Fruit fly (Drosophila melanogaster): ENCODE results near the gene Arts.

The Arts gene

dm6 chr3L:16584074-16584578 is 18.5 kb upstream of the Arts start, which contains the start of gene UQCR-C2 (continued):
- TF ChIP-seq org-1 (GFP tag; optimal IDR thresholded peaks at IDR 0.05) (no peak), Trl (optimal IDR thresholded peaks at IDR 0.05) (no peak), Trl (GFP tag; optimal IDR thresholded peaks at IDR 0.05) (no peak), CG2712 (tag; optimal IDR thresholded peaks at IDR 0.05) (peak; percentile 45), CG12391 (tag; optimal IDR thresholded peaks at IDR 0.05) (peak; percentile 35), CG12155 (GFP tag; optimal IDR thresholded peaks at IDR 0.05) (no peak), Antp (GFP tag; optimal IDR thresholded peaks at IDR 0.05) (no peak), CG6791 (GFP tag; IDR thresholded peaks at IDR 0.05; ENCODE audit: partially characterized antibody) (peak; percentile 19; the same call in 1 of the 3 replicates), NC2α (GFP tag; optimal IDR thresholded peaks at IDR 0.05) (no peak), tup (GFP tag; optimal IDR thresholded peaks at IDR 0.05) (no peak), CG33557 (GFP tag; optimal IDR thresholded peaks at IDR 0.05) (peak; percentile 29), Gug (GFP tag; IDR thresholded peaks at IDR 0.05) (no peak), CG17912 (GFP tag; optimal IDR thresholded peaks at IDR 0.05) (peak; percentile 55), nom (GFP tag; optimal IDR thresholded peaks at IDR 0.05) (peak; percentile 36), D (optimal IDR thresholded peaks at IDR 0.05) (no peak), D (GFP tag; optimal IDR thresholded peaks at IDR 0.05) (no peak), lilli (GFP tag; optimal IDR thresholded peaks at IDR 0.05) (peak; percentile 19), Jarid2 (GFP tag; optimal IDR thresholded peaks at IDR 0.05) (no peak), Abd-B (GFP tag; optimal IDR thresholded peaks at IDR 0.05) (peak; percentile 65), CG7745 (tag; optimal IDR thresholded peaks at IDR 0.05) (no peak), CG8924 (tag; optimal IDR thresholded peaks at IDR 0.05) (peak; percentile 36), CG2199 (GFP tag; IDR thresholded peaks at IDR 0.05) (no peak), Sry-δ (GFP tag; optimal IDR thresholded peaks at IDR 0.05) (peak; percentile 67), CG12744 (GFP tag; optimal IDR thresholded peaks at IDR 0.05) (no peak), CG33213 (GFP tag; optimal IDR thresholded peaks at IDR 0.05) (peak; percentile 71), sens (GFP tag) (peak; percentile 61), z (GFP tag; IDR thresholded peaks at IDR 0.05) (no peak), zfh2 (GFP tag; optimal IDR thresholded peaks at IDR 0.05) (no peak), gro (GFP tag; optimal IDR thresholded peaks at IDR 0.05) (peak; percentile 54), emc (GFP tag; optimal IDR thresholded peaks at IDR 0.05) (no peak), CG16815 (GFP tag; optimal IDR thresholded peaks at IDR 0.05) (no peak), CoRest (tag; optimal IDR thresholded peaks at IDR 0.05) (peak; percentile 40), Mrtf (GFP tag; IDR thresholded peaks at IDR 0.05) (no peak), lmd (GFP tag; IDR thresholded peaks at IDR 0.05) (0 out of 2 replicates have a peak, but pooled peaks have one; percentile 6), CG13624 (GFP tag; optimal IDR thresholded peaks at IDR 0.05) (peak; percentile 56), CG12942 (GFP tag; optimal IDR thresholded peaks at IDR 0.05) (no peak), Fer1 (GFP tag; optimal IDR thresholded peaks at IDR 0.05) (peak; percentile 42), Hmr (GFP tag; optimal IDR thresholded peaks at IDR 0.05) (peak; percentile 8), Oli (tag; optimal IDR thresholded peaks at IDR 0.05) (no peak), sug (tag; optimal IDR thresholded peaks at IDR 0.05) (peak; percentile 49), mld (GFP tag; IDR thresholded peaks at IDR 0.05; ENCODE audit: partially characterized antibody) (0 out of 3 replicates have a peak, but pooled peaks have one; percentile 16), Dad (GFP tag; optimal IDR thresholded peaks at IDR 0.05) (no peak), dm (GFP tag; optimal IDR thresholded peaks at IDR 0.05) (no peak), Side (GFP tag; optimal IDR thresholded peaks at IDR 0.05) (peak; percentile 1), ERR (GFP tag; optimal IDR thresholded peaks at IDR 0.05) (no peak), Lhr (GFP tag; optimal IDR thresholded peaks at IDR 0.05) (peak; percentile 51), ttk (GFP tag; IDR thresholded peaks at IDR 0.05) (no peak), CG9876 (GFP tag; optimal IDR thresholded peaks at IDR 0.05) (no peak), Rfx (GFP tag; IDR thresholded peaks at IDR 0.05) (peak; percentile 49), Dll (GFP tag; IDR thresholded peaks at IDR 0.05; ENCODE audit: partially characterized antibody) (no peak), gt (GFP tag; IDR thresholded peaks at IDR 0.05) (no peak), fd102C (GFP tag; optimal IDR thresholded peaks at IDR 0.05) (no peak)

Data from whole organism, embryonic.